Worm (Caenorhabditis elegans) whole organism, L2 larva: Measurements from ENCODE around the gene fln-2.
"Not testable (repeated sequence)": the region's sequence is repeated elsewhere in the genome, so short reads cannot be mapped to it uniquely, and the experiment has no call there.

Source experiments
- C34F6.9 ChIP-seq: fragments of 150-350 bp; optimal IDR thresholded peaks from 2 replicates; lab custom pipeline; 2014; ENCODE audit warnings: missing biosample characterization, missing genetic modification characterization
- F13H6.1 ChIP-seq: sonication (generic microtip); optimal IDR thresholded peaks from 2 replicates; lab custom pipeline; 2016; ENCODE audit warnings: missing genetic modification characterization, missing compliant biosample characterization
- Y55F3AM.14 ChIP-seq: fragments of 200-800 bp; sonication (Bioruptor generic); optimal IDR thresholded peaks from 2 replicates; lab custom pipeline; 2018; ENCODE audit warnings: mild to moderate bottlenecking, missing genetic modification characterization, missing compliant biosample characterization
- ZK546.5 ChIP-seq: sonication (generic microtip); optimal IDR thresholded peaks from 2 replicates; lab custom pipeline; 2017; ENCODE audit warnings: missing biosample characterization, missing genetic modification characterization
- alr-1 ChIP-seq: fragments of 150-350 bp; optimal IDR thresholded peaks from 2 replicates; lab custom pipeline; 2014; ENCODE audit warnings: missing biosample characterization, missing genetic modification characterization
- aly-2 ChIP-seq: fragments of 150-350 bp; optimal IDR thresholded peaks from 2 replicates; lab custom pipeline; 2014; ENCODE audit warnings: missing biosample characterization, missing genetic modification characterization
- ama-1 ChIP-seq: fragments of 150-350 bp; optimal IDR thresholded peaks from 2 replicates; lab custom pipeline; 2018; ENCODE audit warnings: inconsistent platforms
- blmp-1 ChIP-seq: sonication (generic microtip); optimal IDR thresholded peaks from 2 replicates; lab custom pipeline; 2017; ENCODE audit warnings: missing genetic modification characterization, mild to moderate bottlenecking, missing compliant biosample characterization, antibody characterized with exemption, moderate library complexity; ENCODE audit not compliant: insufficient read depth
- ceh-16 ChIP-seq: fragments of 150-350 bp; optimal IDR thresholded peaks from 2 replicates; lab custom pipeline; 2014; ENCODE audit warnings: missing biosample characterization, missing genetic modification characterization
- ceh-82 ChIP-seq: fragments of 150-350 bp; optimal IDR thresholded peaks from 2 replicates; lab custom pipeline; 2014; ENCODE audit warnings: missing biosample characterization, missing genetic modification characterization
- crh-2 ChIP-seq: sonication (generic microtip); optimal IDR thresholded peaks from 2 replicates; lab custom pipeline; 2017; ENCODE audit warnings: missing biosample characterization, missing genetic modification characterization
- dmd-4 ChIP-seq: sonication (generic microtip); optimal IDR thresholded peaks from 2 replicates; lab custom pipeline; 2017; ENCODE audit warnings: missing biosample characterization, missing genetic modification characterization
- elt-1 ChIP-seq: fragments of 150-350 bp; optimal IDR thresholded peaks from 2 replicates; lab custom pipeline; 2014; ENCODE audit warnings: missing biosample characterization, missing genetic modification characterization
- elt-3 ChIP-seq: sonication (generic microtip); optimal IDR thresholded peaks from 2 replicates; lab custom pipeline; 2017; ENCODE audit warnings: missing biosample characterization, missing genetic modification characterization
- fos-1 ChIP-seq: fragments of 150-350 bp; optimal IDR thresholded peaks from 2 replicates; lab custom pipeline; 2014; ENCODE audit warnings: missing biosample characterization, missing genetic modification characterization
- gmeb-1 ChIP-seq: fragments of 150-350 bp; optimal IDR thresholded peaks from 2 replicates; lab custom pipeline; 2014; ENCODE audit warnings: missing biosample characterization, missing genetic modification characterization
- lsy-2 ChIP-seq, 2 experiments: fragments of 150-350 bp in 1 of 2; sonication (generic microtip) in 1 of 2; optimal IDR thresholded peaks; 2 replicates each; lab custom pipeline; 2014 to 2017; ENCODE audit warnings: missing biosample characterization in 2 of 2, missing genetic modification characterization in 2 of 2
- mab-5 ChIP-seq: fragments of 150-350 bp; optimal IDR thresholded peaks from 2 replicates; lab custom pipeline; 2014; ENCODE audit warnings: missing biosample characterization, missing genetic modification characterization
- mbf-1 ChIP-seq: sonication (generic microtip); optimal IDR thresholded peaks from 2 replicates; lab custom pipeline; 2017; ENCODE audit warnings: missing biosample characterization, missing genetic modification characterization
- mdl-1 ChIP-seq, 2 experiments: fragments of 150-350 bp in 1 of 2; sonication (generic microtip) in 1 of 2; optimal IDR thresholded peaks; 2 replicates each; lab custom pipeline; 2017; ENCODE audit warnings: missing biosample characterization in 2 of 2, missing genetic modification characterization in 2 of 2
- nhr-10 ChIP-seq: sonication (generic microtip); optimal IDR thresholded peaks from 2 replicates; lab custom pipeline; 2017; ENCODE audit warnings: missing biosample characterization, missing genetic modification characterization
- nhr-11 ChIP-seq: fragments of 150-350 bp; optimal IDR thresholded peaks from 2 replicates; lab custom pipeline; 2014; ENCODE audit warnings: missing biosample characterization, missing genetic modification characterization
- nhr-12 ChIP-seq: fragments of 150-350 bp; optimal IDR thresholded peaks from 2 replicates; lab custom pipeline; 2014; ENCODE audit warnings: missing biosample characterization, missing genetic modification characterization
- nhr-129 ChIP-seq: fragments of 150-350 bp; optimal IDR thresholded peaks from 2 replicates; lab custom pipeline; 2014; ENCODE audit warnings: missing biosample characterization, missing genetic modification characterization
- nhr-23 ChIP-seq: fragments of 150-350 bp; optimal IDR thresholded peaks from 2 replicates; lab custom pipeline; 2014; ENCODE audit warnings: missing biosample characterization, missing genetic modification reagents, missing genetic modification characterization
- nhr-237 ChIP-seq: fragments of 150-350 bp; optimal IDR thresholded peaks from 2 replicates; lab custom pipeline; 2014; ENCODE audit warnings: missing biosample characterization, missing genetic modification characterization
- nhr-25 ChIP-seq: fragments of 150-350 bp; sonication (generic microtip); optimal IDR thresholded peaks from 3 replicates; lab custom pipeline; 2014; ENCODE audit warnings: missing biosample characterization, missing genetic modification characterization
- nhr-77 ChIP-seq: fragments of 150-350 bp; optimal IDR thresholded peaks from 2 replicates; lab custom pipeline; 2014; ENCODE audit warnings: missing biosample characterization, missing genetic modification characterization
- peb-1 ChIP-seq: fragments of 150-350 bp; optimal IDR thresholded peaks from 2 replicates; lab custom pipeline; 2014; ENCODE audit warnings: missing biosample characterization, missing genetic modification characterization
- skn-1 ChIP-seq: sonication (generic microtip); optimal IDR thresholded peaks from 2 replicates; lab custom pipeline; 2017; ENCODE audit warnings: missing biosample characterization, missing genetic modification characterization
- sma-3 ChIP-seq: sonication (generic microtip); optimal IDR thresholded peaks from 2 replicates; lab custom pipeline; 2016; ENCODE audit warnings: missing genetic modification reagents, missing genetic modification characterization, missing compliant biosample characterization
- snpc-4 ChIP-seq: fragments of 150-350 bp; optimal IDR thresholded peaks from 2 replicates; lab custom pipeline; 2014; ENCODE audit warnings: missing biosample characterization, missing genetic modification characterization
- unc-39 ChIP-seq: fragments of 150-350 bp; optimal IDR thresholded peaks from 2 replicates; lab custom pipeline; 2014; ENCODE audit warnings: missing biosample characterization, missing genetic modification characterization
- unc-55 ChIP-seq: fragments of 150-350 bp; sonication (generic microtip); optimal IDR thresholded peaks from 3 replicates; lab custom pipeline; 2014; ENCODE audit warnings: missing biosample characterization, missing genetic modification reagents, missing genetic modification characterization
- unc-62 ChIP-seq: fragments of 150-350 bp; optimal IDR thresholded peaks from 2 replicates; lab custom pipeline; 2014; ENCODE audit warnings: missing biosample characterization, missing genetic modification reagents, missing genetic modification characterization
- zag-1 ChIP-seq: fragments of 150-350 bp; optimal IDR thresholded peaks from 2 replicates; lab custom pipeline; 2014; ENCODE audit warnings: missing biosample characterization, missing genetic modification characterization
- ztf-1 ChIP-seq: fragments of 200-800 bp; sonication (Bioruptor generic); conservative IDR thresholded peaks from 2 replicates; pipeline ENCODE4 v1.3.6; 2022; ENCODE audit warnings: missing genetic modification characterization, missing compliant biosample characterization

fln-2 gene

DNA sequence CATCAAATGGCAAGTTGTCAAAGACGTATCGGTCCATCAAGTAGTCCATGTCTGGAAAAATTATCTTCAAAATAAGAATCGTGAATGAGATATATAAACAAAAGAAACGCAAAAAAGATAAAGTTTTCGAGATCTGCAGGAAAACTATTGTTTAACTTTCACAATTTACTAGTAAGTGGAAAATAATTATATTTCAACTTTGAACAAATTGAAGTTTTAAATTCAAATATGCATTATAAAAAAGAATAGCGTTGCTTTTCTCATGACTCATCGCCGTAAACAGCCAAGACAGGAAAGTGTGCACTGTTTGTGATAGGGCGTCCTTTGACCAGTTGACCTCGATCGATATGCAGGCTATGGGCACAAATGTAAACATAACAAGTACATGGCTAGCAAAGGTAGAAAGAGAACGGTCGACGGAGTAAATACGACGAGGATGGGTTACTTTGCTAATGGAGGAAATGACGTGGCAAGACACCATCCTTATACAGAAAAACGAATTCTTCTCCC is 54.5 kb downstream of the fln-2 start, which contains the start of gene ZK899.2:
ZK899.2 (minus strand) TSS at position 51 of the 510 bp plus-strand sequence.
- TF ChIP-seq crh-2 (tag; lab: Kevin White, UChicago) (no peak), unc-39 (tag; lab: Kevin White, UChicago) (no peak), ceh-82 (tag; lab: Kevin White, UChicago) (no peak), mbf-1 (tag; lab: Kevin White, UChicago) (no peak), snpc-4 (no peak), nhr-12 (no peak), elt-3 (tag; lab: Kevin White, UChicago) (no peak), ztf-1 (GFP tag; lab: Robert Waterston, UW) (no peak), unc-55 (GFP tag; lab: Kevin White, UChicago) (no peak)

DNA sequence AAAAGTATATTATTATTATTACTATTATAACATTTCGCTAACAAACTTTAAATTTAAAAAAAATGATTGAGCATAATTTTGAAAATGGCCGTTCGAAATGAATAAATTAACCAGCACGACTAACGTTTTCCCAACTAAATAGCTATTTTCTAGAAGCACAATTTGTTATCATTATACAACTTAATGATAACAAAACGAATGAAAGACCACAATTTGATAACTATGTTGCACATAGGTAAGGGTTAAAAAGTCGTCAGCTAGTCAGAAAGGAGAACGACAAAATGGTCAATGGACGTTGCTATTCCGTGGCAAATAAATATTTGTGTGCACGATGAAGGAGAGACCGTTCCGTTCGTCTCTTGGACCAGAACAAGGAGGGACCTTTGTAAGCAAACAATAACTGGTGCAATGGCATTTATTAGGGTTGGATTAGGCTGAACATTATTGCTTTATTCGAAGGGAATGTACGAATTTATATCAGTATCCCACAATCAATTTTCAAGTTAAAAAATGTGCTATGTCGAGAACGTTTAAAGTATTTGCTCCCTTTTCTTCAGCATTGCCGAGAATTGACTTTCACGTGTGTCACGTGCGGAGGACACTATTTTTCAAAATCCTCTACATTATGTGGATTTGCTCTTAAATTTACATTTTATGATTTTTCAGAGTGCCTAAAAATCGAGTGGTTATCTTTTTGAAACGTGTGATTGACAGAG is 55.1 kb downstream of the fln-2 start, which contains the start of gene ZK899.3:
ZK899.3 (plus strand) TSS at position 666 of the 716 bp plus-strand sequence.
- peak; percentile 57 for TF ChIP-seq fos-1 (tag; lab: Kevin White, UChicago)
- TF ChIP-seq zag-1 (tag; lab: Kevin White, UChicago) = no peak
- TF ChIP-seq aly-2 = no peak
- TF ChIP-seq nhr-129 (tag; lab: Kevin White, UChicago) = no peak
- no peak for TF ChIP-seq Y55F3AM.14 (GFP tag; lab: Kevin White, UChicago)

DNA sequence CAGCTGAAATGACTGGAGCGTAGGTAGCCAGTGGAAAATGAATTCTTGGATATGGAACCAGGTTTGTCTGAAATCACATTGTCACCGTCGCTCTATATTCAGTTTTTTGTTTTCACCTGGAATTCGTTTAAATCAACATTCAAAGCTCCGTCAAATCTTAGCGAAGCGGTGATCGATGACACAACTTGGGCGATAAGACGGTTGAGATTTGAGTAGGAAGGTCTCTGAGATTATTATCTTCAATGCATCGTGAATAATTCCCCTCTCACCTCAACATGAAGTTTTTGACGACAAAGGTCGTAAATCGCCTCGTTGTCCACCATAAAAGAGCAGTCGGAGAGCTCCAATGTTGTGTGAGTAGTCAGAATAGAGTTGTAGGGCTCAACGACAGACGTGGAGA is 59.1 kb downstream of the fln-2 start:
- TF ChIP-seq skn-1 (tag; lab: Kevin White, UChicago) (no peak), F13H6.1 (tag; lab: Kevin White, UChicago) (no peak), nhr-12 (no peak), elt-1 (peak; percentile 34), nhr-77 (tag; lab: Kevin White, UChicago) (no peak), ceh-16 (tag; lab: Kevin White, UChicago) (peak; percentile 72), alr-1 (tag; lab: Kevin White, UChicago) (no peak)

ce11 chrX:9458142-9458541 is 60.6 kb downstream of the fln-2 start, which contains the start of gene tba-8:
Gene tba-8 (minus strand): TSS chrX:9458348.
- TF ChIP-seq peb-1 (tag; lab: Kevin White, UChicago) = no peak
- TF ChIP-seq nhr-12 = no peak
- TF ChIP-seq ceh-16 (tag; lab: Kevin White, UChicago) = no peak
- TF ChIP-seq gmeb-1 (tag; lab: Kevin White, UChicago) = no peak
- no peak for TF ChIP-seq nhr-11
- no peak for TF ChIP-seq mdl-1 (tag; optimal IDR thresholded peaks at IDR 0.05; lab: Kevin White, UChicago)
- TF ChIP-seq aly-2 = no peak
- TF ChIP-seq unc-39 (tag; lab: Kevin White, UChicago) = no peak

DNA sequence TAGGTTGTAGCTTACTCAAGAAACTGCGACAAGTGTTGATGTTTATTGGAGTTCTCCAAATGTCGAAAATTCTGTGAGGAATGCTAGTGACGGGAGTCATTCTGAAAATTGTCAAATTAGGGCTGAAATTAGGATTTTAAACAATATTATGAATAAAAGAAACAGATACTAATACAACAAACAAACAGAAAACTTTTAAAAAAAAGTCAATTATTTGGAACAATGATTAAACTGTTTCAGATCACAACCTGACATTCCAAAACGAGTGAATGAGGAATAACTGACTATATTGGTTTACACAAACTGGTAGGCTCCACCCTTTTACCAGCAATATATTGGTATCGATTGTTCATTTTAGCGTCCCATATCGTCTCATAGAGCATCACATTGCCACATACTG is 63.3 kb downstream of the fln-2 start, which contains the start of gene ZK899.5:
ZK899.5 (minus strand) TSS at position 101 of the 400 bp plus-strand sequence.
- TF ChIP-seq nhr-23 (tag; lab: Kevin White, UChicago); nhr-237 (tag; lab: Kevin White, UChicago); nhr-12: not testable (repeated sequence)

DNA sequence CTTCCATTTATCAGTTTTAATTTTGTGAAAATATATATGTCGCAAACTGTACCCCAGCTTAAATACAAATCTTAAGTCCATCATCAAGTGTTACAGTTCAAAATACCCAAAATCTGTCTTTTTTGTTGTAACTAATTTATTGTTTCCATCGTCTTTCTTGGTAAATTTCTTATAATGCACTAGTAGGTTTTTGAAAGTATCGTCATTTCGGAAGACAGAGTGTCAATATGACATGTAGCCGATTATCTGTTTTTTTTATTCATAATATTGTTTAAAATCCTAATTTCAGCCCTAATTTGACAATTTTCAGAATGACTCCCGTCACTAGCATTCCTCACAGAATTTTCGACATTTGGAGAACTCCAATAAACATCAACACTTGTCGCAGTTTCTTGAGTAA is 65.5 kb downstream of the fln-2 start, which contains the start of gene ZK899.6:
ZK899.6 (plus strand) TSS at position 301 of the 400 bp plus-strand sequence.
- not testable (repeated sequence) for TF ChIP-seq snpc-4; nhr-25 (tag; lab: Kevin White, UChicago); gmeb-1 (tag; lab: Kevin White, UChicago)

DNA sequence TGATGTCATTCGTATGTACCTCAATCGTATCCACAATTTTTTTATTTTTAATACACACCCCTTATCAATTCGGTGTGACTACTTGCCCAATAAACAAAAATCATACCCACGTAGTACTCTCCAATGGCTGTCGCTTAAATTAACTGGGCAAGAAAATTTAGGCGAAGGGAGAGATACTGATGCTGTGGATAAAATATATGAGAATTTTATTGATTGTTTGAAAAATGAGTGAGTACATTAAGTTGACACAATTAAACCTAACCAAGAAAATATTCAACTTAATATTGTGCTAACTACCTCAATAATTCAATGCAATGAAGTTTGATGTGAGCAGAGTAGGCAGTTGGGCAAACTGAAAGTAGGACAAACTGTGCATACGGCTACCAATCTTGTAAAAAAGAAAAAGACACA is 68.2 kb downstream of the fln-2 start:
- peak; percentile 86 for TF ChIP-seq dmd-4 (tag; lab: Kevin White, UChicago)
- TF ChIP-seq skn-1 (tag; lab: Kevin White, UChicago) = peak; percentile 97
- peak; percentile 99 for TF ChIP-seq nhr-25 (tag; lab: Kevin White, UChicago)
- TF ChIP-seq ztf-1 (GFP tag; lab: Robert Waterston, UW) = no peak
- TF ChIP-seq peb-1 (tag; lab: Kevin White, UChicago) = peak; percentile 48
- TF ChIP-seq ama-1 (lab: Kevin White, UChicago) = no peak
- no peak for TF ChIP-seq nhr-23 (tag; lab: Kevin White, UChicago)
- TF ChIP-seq lsy-2 (tag; optimal IDR thresholded peaks at IDR 0.05; lab: Kevin White, UChicago) = peak; percentile 96 to 98
- peak; percentile 93 for TF ChIP-seq blmp-1 (tag; lab: Kevin White, UChicago)
- peak; percentile 84 for TF ChIP-seq ZK546.5 (tag; lab: Kevin White, UChicago)
- peak; percentile 100 for TF ChIP-seq nhr-129 (tag; lab: Kevin White, UChicago)
- TF ChIP-seq nhr-77 (tag; lab: Kevin White, UChicago) = peak; percentile 100
- TF ChIP-seq elt-1 = no peak
- peak; percentile 98 for TF ChIP-seq aly-2
- TF ChIP-seq C34F6.9 (tag; lab: Kevin White, UChicago) = peak; percentile 99
- TF ChIP-seq F13H6.1 (tag; lab: Kevin White, UChicago) = peak; percentile 99
- peak; percentile 97 for TF ChIP-seq unc-62 (GFP tag; lab: Kevin White, UChicago)
- TF ChIP-seq nhr-10 (tag; lab: Kevin White, UChicago) = peak; percentile 99
- peak; percentile 88 for TF ChIP-seq unc-39 (tag; lab: Kevin White, UChicago)
- peak; percentile 99 for TF ChIP-seq sma-3 (GFP tag; lab: Kevin White, UChicago)
- TF ChIP-seq mab-5 (tag; lab: Kevin White, UChicago) = peak; percentile 98
- TF ChIP-seq nhr-11 = peak; percentile 85
